Worm (Caenorhabditis elegans): ENCODE data around the gene smf-3.

Gene smf-3

DNA sequence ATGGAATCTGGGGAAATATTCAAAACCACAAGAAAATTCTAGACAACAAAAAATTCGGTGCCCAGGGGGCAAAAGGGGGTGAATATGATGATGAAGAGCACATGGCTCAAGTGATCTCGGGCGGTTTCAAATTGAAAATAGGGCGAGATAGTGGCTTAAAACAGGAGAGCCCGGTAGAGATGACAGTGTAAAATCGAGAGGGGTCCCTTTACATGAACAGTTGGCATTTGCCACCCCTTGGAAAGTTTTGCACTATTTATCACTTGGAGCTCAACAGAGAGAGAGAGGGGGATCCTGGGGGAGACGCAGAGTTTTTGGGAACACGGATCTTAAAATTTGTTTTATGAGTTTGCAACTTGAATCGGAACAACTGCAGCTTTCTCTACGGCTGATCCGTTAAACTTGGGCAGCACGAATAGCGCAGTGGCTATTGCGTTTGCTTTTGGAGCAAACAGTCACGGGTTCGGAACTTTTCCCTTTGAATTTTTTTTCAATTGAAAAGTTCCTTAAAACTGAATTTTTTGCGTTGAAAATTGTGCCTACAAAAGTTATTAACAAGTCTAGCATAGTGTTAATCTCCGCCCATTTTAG, 46.8 kb downstream of the smf-3 start (continued):
- no peak for TF ChIP-seq let-607 (tag; optimal IDR thresholded peaks at IDR 0.05)
- TF ChIP-seq ztf-28 (GFP tag; IDR thresholded peaks at IDR 0.05): no peak
- TF ChIP-seq hmg-20 (GFP tag; IDR thresholded peaks at IDR 0.05): peak; percentile 19; the same call in 1 of the 2 replicates
- no peak for TF ChIP-seq madf-10 (tag; optimal IDR thresholded peaks at IDR 0.05)
- TF ChIP-seq tbp1 (GFP tag; optimal IDR thresholded peaks at IDR 0.05): peak; percentile 91
- peak; percentile 51 for TF ChIP-seq lin-54 (GFP tag; optimal IDR thresholded peaks at IDR 0.05)
- peak; percentile 21 for TF ChIP-seq mxl-1 (tag; optimal IDR thresholded peaks at IDR 0.05)
- TF ChIP-seq rpc-1 (optimal IDR thresholded peaks at IDR 0.05): peak; percentile 69
- peak; percentile 77 for TF ChIP-seq rpc-1 (tag; optimal IDR thresholded peaks at IDR 0.05)
- no peak for TF ChIP-seq gei-17 (GFP tag; optimal IDR thresholded peaks at IDR 0.05)
- TF ChIP-seq athp-1 (tag; optimal IDR thresholded peaks at IDR 0.05): peak; percentile 43
- no peak for TF ChIP-seq C17E4.6 (GFP tag; IDR thresholded peaks at IDR 0.05)
- peak; percentile 3 for TF ChIP-seq snpc-1.1 (tag; optimal IDR thresholded peaks at IDR 0.05; ENCODE audit: insufficient read depth)
- no peak for TF ChIP-seq F37B4.10 (GFP tag; IDR thresholded peaks at IDR 0.05)
- TF ChIP-seq ztf-18 (tag; optimal IDR thresholded peaks at IDR 0.05): peak; percentile 31
- TF ChIP-seq F49E8.2 (tag; optimal IDR thresholded peaks at IDR 0.05; ENCODE audit: insufficient read depth): no peak
- TF ChIP-seq hmg-1.2 (GFP tag; IDR thresholded peaks at IDR 0.05): peak; percentile 59
- TF ChIP-seq cebp-1 (GFP tag; IDR thresholded peaks at IDR 0.05): no peak
- peak; percentile 10 for TF ChIP-seq cebp-1 (tag; optimal IDR thresholded peaks at IDR 0.05)
- TF ChIP-seq lin-26 (GFP tag; IDR thresholded peaks at IDR 0.05): peak; percentile 84
- TF ChIP-seq F10E7.11 (tag; optimal IDR thresholded peaks at IDR 0.05): no peak
- TF ChIP-seq lir-1 (GFP tag; conservative IDR thresholded peaks at IDR 0.05): no peak
- TF ChIP-seq Y67H2A.10 (GFP tag; conservative IDR thresholded peaks at IDR 0.05): no peak
- peak; percentile 23 for TF ChIP-seq ceh-79 (tag; optimal IDR thresholded peaks at IDR 0.05)
- TF ChIP-seq ceh-27 (GFP tag; optimal IDR thresholded peaks at IDR 0.05): no peak
- TF ChIP-seq mel-28 (tag; optimal IDR thresholded peaks at IDR 0.05; ENCODE audit: borderline replicate concordance): no peak
- TF ChIP-seq ceh-40 (GFP tag; IDR thresholded peaks at IDR 0.05): 0 out of 2 replicates have a peak, but pooled peaks have one; percentile 46
- TF ChIP-seq mcd-1 (GFP tag; IDR thresholded peaks at IDR 0.05): peak; percentile 38; the same call in 1 of the 2 replicates
- peak; percentile 16 for TF ChIP-seq lsl-1 (GFP tag; optimal IDR thresholded peaks at IDR 0.05)
- TF ChIP-seq bed-2 (GFP tag; IDR thresholded peaks at IDR 0.05): no peak
- TF ChIP-seq snpc-4 (GFP tag; optimal IDR thresholded peaks at IDR 0.05): no peak
- no peak for TF ChIP-seq snpc-4 (tag; optimal IDR thresholded peaks at IDR 0.05)
- peak; percentile 70 for TF ChIP-seq B0261.1 (tag; optimal IDR thresholded peaks at IDR 0.05)
- peak; percentile 40; the same call in 1 of the 2 replicates for TF ChIP-seq cebp-2 (GFP tag; IDR thresholded peaks at IDR 0.05)
- TF ChIP-seq chd-7 (tag; optimal IDR thresholded peaks at IDR 0.05): peak; percentile 44
- TF ChIP-seq dpl-1 (GFP tag; optimal IDR thresholded peaks at IDR 0.05): no peak
- TF ChIP-seq zim-3 (tag; optimal IDR thresholded peaks at IDR 0.05): peak; percentile 22
- TF ChIP-seq snpc-1.3 (tag; optimal IDR thresholded peaks at IDR 0.05; ENCODE audit: insufficient read depth): peak; percentile 44
- no peak for TF ChIP-seq ztf-25 (GFP tag; IDR thresholded peaks at IDR 0.05)

DNA sequence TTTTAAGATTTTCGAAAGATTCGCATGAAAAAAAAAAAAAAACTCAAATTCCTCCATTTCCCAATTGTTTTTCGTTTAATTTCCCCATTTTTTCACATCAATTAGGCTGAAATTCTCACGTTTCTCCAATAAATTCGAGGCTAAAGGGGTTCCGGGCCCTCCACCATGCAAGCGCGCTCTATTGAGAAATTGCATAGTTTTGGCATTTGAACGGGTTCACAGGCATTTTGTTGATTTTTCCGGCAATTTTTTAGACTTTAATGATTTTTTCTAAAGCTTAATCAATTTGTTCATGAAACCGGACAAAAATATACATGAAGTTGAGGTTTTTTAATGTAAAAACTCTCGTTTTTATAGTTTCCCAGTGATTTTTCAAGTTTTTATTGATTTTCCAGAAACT, 47.5 kb downstream of the smf-3 start:
- TF ChIP-seq mcd-1 (GFP tag; IDR thresholded peaks at IDR 0.05) (peak; percentile 79), snpc-4 (GFP tag; optimal IDR thresholded peaks at IDR 0.05) (no peak), snpc-4 (tag; optimal IDR thresholded peaks at IDR 0.05) (no peak), attf-3 (GFP tag; conservative IDR thresholded peaks at IDR 0.05) (peak; percentile 21; the same call in 1 of the 2 replicates)
